Worm (Caenorhabditis elegans): ENCODE results near the gene W06H8.2.
A peak's percentile ranks its signal among the peaks of the same experiment; 100 is the strongest.

The W06H8.2 gene

ce11 chrV:6240735-6241134 lies 34.2 kb downstream of the W06H8.2 start (continued):
- TF ChIP-seq lin-11 (tag; optimal IDR thresholded peaks at IDR 0.05), result no peak
- TF ChIP-seq elt-1 (tag; optimal IDR thresholded peaks at IDR 0.05), result no peak
- peak; percentile 86 for TF ChIP-seq F13H6.1 (tag; optimal IDR thresholded peaks at IDR 0.05)
- TF ChIP-seq blmp-1 (tag; optimal IDR thresholded peaks at IDR 0.05; ENCODE audit: insufficient read depth), result peak; percentile 10
- TF ChIP-seq sma-3 (GFP tag; optimal IDR thresholded peaks at IDR 0.05), result peak; percentile 18
- TF ChIP-seq gmeb-1 (tag; optimal IDR thresholded peaks at IDR 0.05), result no peak
- peak; percentile 82 for TF ChIP-seq nhr-129 (tag; optimal IDR thresholded peaks at IDR 0.05)
- TF ChIP-seq elt-3 (tag; optimal IDR thresholded peaks at IDR 0.05), result no peak
- TF ChIP-seq mbf-1 (tag; optimal IDR thresholded peaks at IDR 0.05), result no peak
- peak; percentile 76 for TF ChIP-seq nhr-25 (tag; optimal IDR thresholded peaks at IDR 0.05)
- TF ChIP-seq unc-55 (GFP tag; optimal IDR thresholded peaks at IDR 0.05), result no peak
- no peak for TF ChIP-seq unc-39 (tag; optimal IDR thresholded peaks at IDR 0.05)
- TF ChIP-seq dmd-4 (tag; optimal IDR thresholded peaks at IDR 0.05), result no peak
- TF ChIP-seq snpc-4 (tag; optimal IDR thresholded peaks at IDR 0.05), result no peak
- TF ChIP-seq peb-1 (tag; optimal IDR thresholded peaks at IDR 0.05), result no peak
- peak; percentile 9 for TF ChIP-seq sem-4 (tag; optimal IDR thresholded peaks at IDR 0.05)
- TF ChIP-seq ceh-82 (tag; optimal IDR thresholded peaks at IDR 0.05), result no peak
- no peak for TF ChIP-seq fos-1 (tag; optimal IDR thresholded peaks at IDR 0.05)
- no peak for TF ChIP-seq nhr-10 (tag; optimal IDR thresholded peaks at IDR 0.05)
- no peak for TF ChIP-seq nhr-237 (tag; optimal IDR thresholded peaks at IDR 0.05)
- TF ChIP-seq nhr-11 (tag; optimal IDR thresholded peaks at IDR 0.05), result no peak
- no peak for TF ChIP-seq ceh-16 (tag; optimal IDR thresholded peaks at IDR 0.05)
- TF ChIP-seq mab-5 (tag; optimal IDR thresholded peaks at IDR 0.05), result no peak
- TF ChIP-seq nhr-77 (tag; optimal IDR thresholded peaks at IDR 0.05), result no peak
- no peak for TF ChIP-seq lin-13 (GFP tag; optimal IDR thresholded peaks at IDR 0.05)
- no peak for TF ChIP-seq R02D3.7 (tag; optimal IDR thresholded peaks at IDR 0.05)
- TF ChIP-seq ZK546.5 (tag; optimal IDR thresholded peaks at IDR 0.05), result no peak
- no peak for TF ChIP-seq crh-2 (tag; optimal IDR thresholded peaks at IDR 0.05)
- no peak for TF ChIP-seq C34F6.9 (tag; optimal IDR thresholded peaks at IDR 0.05)

ce11 chrV:6243260-6243659 lies 36.7 kb downstream of the W06H8.2 start:
- TF ChIP-seq nhr-25 (tag; optimal IDR thresholded peaks at IDR 0.05) (no peak), unc-39 (tag; optimal IDR thresholded peaks at IDR 0.05) (no peak), fos-1 (tag; optimal IDR thresholded peaks at IDR 0.05) (peak; percentile 64), ztf-4 (tag; optimal IDR thresholded peaks at IDR 0.05) (no peak), sma-9 (GFP tag; optimal IDR thresholded peaks at IDR 0.05) (peak; percentile 93), sma-9 (tag; optimal IDR thresholded peaks at IDR 0.05) (no peak), elt-1 (tag; optimal IDR thresholded peaks at IDR 0.05) (no peak), egl-27 (tag; optimal IDR thresholded peaks at IDR 0.05) (peak; percentile 1), R02D3.7 (tag; optimal IDR thresholded peaks at IDR 0.05) (no peak), dmd-4 (tag; optimal IDR thresholded peaks at IDR 0.05) (no peak), crh-2 (tag; optimal IDR thresholded peaks at IDR 0.05) (peak; percentile 24), blmp-1 (tag; optimal IDR thresholded peaks at IDR 0.05; ENCODE audit: insufficient read depth) (peak; percentile 54), nhr-21 (tag; optimal IDR thresholded peaks at IDR 0.05) (peak; percentile 39), F13H6.1 (tag; optimal IDR thresholded peaks at IDR 0.05) (no peak), unc-55 (GFP tag; optimal IDR thresholded peaks at IDR 0.05) (no peak), mdl-1 (tag; optimal IDR thresholded peaks at IDR 0.05) (no peak), gmeb-1 (tag; optimal IDR thresholded peaks at IDR 0.05) (peak; percentile 13), nhr-10 (tag; optimal IDR thresholded peaks at IDR 0.05) (no peak)

- TF ChIP-seq lsy-2 (tag; optimal IDR thresholded peaks at IDR 0.05) (peak in 1 of 2 experiments; percentile 19), alr-1 (tag; optimal IDR thresholded peaks at IDR 0.05) (peak; percentile 43), ama-1 (optimal IDR thresholded peaks at IDR 0.05) (no peak), nhr-21 (tag; optimal IDR thresholded peaks at IDR 0.05) (peak; percentile 53), nhr-129 (tag; optimal IDR thresholded peaks at IDR 0.05) (peak; percentile 23), C34F6.9 (tag; optimal IDR thresholded peaks at IDR 0.05) (peak; percentile 36), crh-2 (tag; optimal IDR thresholded peaks at IDR 0.05) (no peak), lin-11 (tag; optimal IDR thresholded peaks at IDR 0.05) (peak; percentile 70)
Observed at ce11 chrV:6244631-6245030, 38.1 kb downstream of the W06H8.2 start.

- TF ChIP-seq egl-27 (tag; optimal IDR thresholded peaks at IDR 0.05) (peak; percentile 94), mab-5 (tag; optimal IDR thresholded peaks at IDR 0.05) (peak; percentile 78), lsy-2 (tag; optimal IDR thresholded peaks at IDR 0.05) (peak; percentile 50 to 82), nhr-129 (tag; optimal IDR thresholded peaks at IDR 0.05) (peak; percentile 92), elt-3 (tag; optimal IDR thresholded peaks at IDR 0.05) (no peak), nhr-10 (tag; optimal IDR thresholded peaks at IDR 0.05) (peak; percentile 3), nhr-11 (tag; optimal IDR thresholded peaks at IDR 0.05) (no peak), skn-1 (tag; optimal IDR thresholded peaks at IDR 0.05) (no peak), lin-39 (tag; optimal IDR thresholded peaks at IDR 0.05) (no peak), ZK546.5 (tag; optimal IDR thresholded peaks at IDR 0.05) (no peak), Y55F3AM.14 (GFP tag; optimal IDR thresholded peaks at IDR 0.05) (peak; percentile 82), snpc-4 (tag; optimal IDR thresholded peaks at IDR 0.05) (peak; percentile 14), unc-39 (tag; optimal IDR thresholded peaks at IDR 0.05) (no peak), aly-2 (tag; optimal IDR thresholded peaks at IDR 0.05) (no peak), ama-1 (optimal IDR thresholded peaks at IDR 0.05) (no peak), sma-9 (GFP tag; optimal IDR thresholded peaks at IDR 0.05) (peak; percentile 100), sma-9 (tag; optimal IDR thresholded peaks at IDR 0.05) (peak; percentile 96), lin-13 (GFP tag; optimal IDR thresholded peaks at IDR 0.05) (peak; percentile 69), nhr-23 (tag; optimal IDR thresholded peaks at IDR 0.05) (no peak), ztf-11 (tag; optimal IDR thresholded peaks at IDR 0.05) (no peak), crh-2 (tag; optimal IDR thresholded peaks at IDR 0.05) (peak; percentile 89), ceh-16 (tag; optimal IDR thresholded peaks at IDR 0.05) (peak; percentile 52), gmeb-1 (tag; optimal IDR thresholded peaks at IDR 0.05) (peak; percentile 57), fos-1 (tag; optimal IDR thresholded peaks at IDR 0.05) (peak; percentile 69), R02D3.7 (tag; optimal IDR thresholded peaks at IDR 0.05) (no peak), mbf-1 (tag; optimal IDR thresholded peaks at IDR 0.05) (no peak), C34F6.9 (tag; optimal IDR thresholded peaks at IDR 0.05) (peak; percentile 70)
Observed at ce11 chrV:6246454-6246981, 40.0 kb downstream of the W06H8.2 start, which contains the start of gene dmd-7. Gene dmd-7, plus strand, starts transcription at chrV:6246931.

Data from whole organism, L2 larva.